Worm (Caenorhabditis elegans): ENCODE data around the gene Y11D7A.10.

- TF ChIP-seq ceh-82 (tag; optimal IDR thresholded peaks at IDR 0.05) (no peak), ztf-11 (tag; optimal IDR thresholded peaks at IDR 0.05) (no peak), ztf-4 (tag; optimal IDR thresholded peaks at IDR 0.05) (no peak), unc-39 (tag; optimal IDR thresholded peaks at IDR 0.05) (no peak)
Measured at ce11 chrIV:9224825-9225224, 34.7 kb downstream of the Y11D7A.10 start, which contains the start of gene C46C2.3.

Data from whole organism, L3 larva.